Fruit fly (Drosophila melanogaster): Measurements from ENCODE around the gene CG9514.

Gene CG9514

dm6 chrX:14905499-14906044 lies 8.9 kb upstream of the CG9514 start, which contains the start of gene CG9512:
CG9512 (minus strand) TSS chrX:14905549.
- TF ChIP-seq OdsH (GFP tag; optimal IDR thresholded peaks at IDR 0.05) (no peak), CG34406 (GFP tag; optimal IDR thresholded peaks at IDR 0.05) (no peak), pdm3 (GFP tag; optimal IDR thresholded peaks at IDR 0.05) (no peak), Ets21C (GFP tag; optimal IDR thresholded peaks at IDR 0.05) (no peak), Sox102F (GFP tag; optimal IDR thresholded peaks at IDR 0.05) (no peak), Lpt (GFP tag; optimal IDR thresholded peaks at IDR 0.05) (no peak), CG31627 (GFP tag; optimal IDR thresholded peaks at IDR 0.05) (no peak), CG11762 (GFP tag; optimal IDR thresholded peaks at IDR 0.05; ENCODE audit: insufficient read depth) (no peak), CG10669 (GFP tag; optimal IDR thresholded peaks at IDR 0.05) (no peak), svp (GFP tag) (peak; percentile 68), fkh (GFP tag; optimal IDR thresholded peaks at IDR 0.05) (peak; percentile 34), CG6163 (GFP tag; IDR thresholded peaks at IDR 0.05) (no peak), CG6792 (GFP tag; optimal IDR thresholded peaks at IDR 0.05) (no peak), eg (GFP tag; IDR thresholded peaks at IDR 0.05) (no peak), Smox (GFP tag; optimal IDR thresholded peaks at IDR 0.05) (no peak), vri (GFP tag; optimal IDR thresholded peaks at IDR 0.05) (peak; percentile 87), net (GFP tag; optimal IDR thresholded peaks at IDR 0.05) (no peak), CG11294 (GFP tag; IDR thresholded peaks at IDR 0.05) (no peak)

dm6 chrX:14897592-14897991 lies 901 bp upstream of the CG9514 start:
- TF ChIP-seq CG9139 (GFP tag; optimal IDR thresholded peaks at IDR 0.05): no peak
- TF ChIP-seq CG6854 (GFP tag; optimal IDR thresholded peaks at IDR 0.05): peak; percentile 20
- TF ChIP-seq esn (GFP tag; optimal IDR thresholded peaks at IDR 0.05): peak; percentile 81
- TF ChIP-seq CG6163 (GFP tag; IDR thresholded peaks at IDR 0.05): 0 out of 3 replicates have a peak, but pooled peaks have one; percentile 24
- TF ChIP-seq fd59A (GFP tag; optimal IDR thresholded peaks at IDR 0.05): no peak
- peak; percentile 7; the same call in 1 of the 3 replicates for TF ChIP-seq eg (GFP tag; IDR thresholded peaks at IDR 0.05)
- no peak; the same call in 1 of the 2 replicates for TF ChIP-seq CG11294 (GFP tag; IDR thresholded peaks at IDR 0.05)
- peak; percentile 46 for TF ChIP-seq CG4318 (GFP tag; optimal IDR thresholded peaks at IDR 0.05)
- TF ChIP-seq CG6792 (GFP tag; optimal IDR thresholded peaks at IDR 0.05): peak; percentile 81
- TF ChIP-seq vri (GFP tag; optimal IDR thresholded peaks at IDR 0.05): no peak
- TF ChIP-seq CG10669 (GFP tag; optimal IDR thresholded peaks at IDR 0.05): peak; percentile 24
- peak; percentile 8 for TF ChIP-seq Hr4 (GFP tag; optimal IDR thresholded peaks at IDR 0.05)
- peak; percentile 74 for TF ChIP-seq cyc (GFP tag; optimal IDR thresholded peaks at IDR 0.05)
- peak; percentile 60 for TF ChIP-seq CG7368 (GFP tag; optimal IDR thresholded peaks at IDR 0.05)
- peak; percentile 75 for TF ChIP-seq CG8632 (GFP tag; optimal IDR thresholded peaks at IDR 0.05)
- TF ChIP-seq Eip78C (GFP tag): peak; percentile 82
- TF ChIP-seq Sox102F (GFP tag; optimal IDR thresholded peaks at IDR 0.05): peak; percentile 75
- peak; percentile 58 for TF ChIP-seq Ets21C (GFP tag; optimal IDR thresholded peaks at IDR 0.05)
- peak; percentile 13 for TF ChIP-seq fd85E (GFP tag; optimal IDR thresholded peaks at IDR 0.05)
- peak; percentile 79 for TF ChIP-seq Met (GFP tag; optimal IDR thresholded peaks at IDR 0.05)
- peak; percentile 33 for TF ChIP-seq Lpt (GFP tag; optimal IDR thresholded peaks at IDR 0.05)
- TF ChIP-seq CG10631 (GFP tag; optimal IDR thresholded peaks at IDR 0.05): peak; percentile 27
- TF ChIP-seq CG1621 (tag; optimal IDR thresholded peaks at IDR 0.05): no peak
- peak; percentile 69 for TF ChIP-seq CG3919 (GFP tag; optimal IDR thresholded peaks at IDR 0.05)
- peak; percentile 62 for TF ChIP-seq CG6276 (GFP tag; optimal IDR thresholded peaks at IDR 0.05)
- TF ChIP-seq Hr39 (GFP tag; optimal IDR thresholded peaks at IDR 0.05): peak; percentile 70
- TF ChIP-seq OdsH (GFP tag; optimal IDR thresholded peaks at IDR 0.05): peak; percentile 76
- TF ChIP-seq CG11762 (GFP tag; optimal IDR thresholded peaks at IDR 0.05; ENCODE audit: insufficient read depth): peak; percentile 55
- peak; percentile 72 for TF ChIP-seq achi (GFP tag; optimal IDR thresholded peaks at IDR 0.05)
- peak; percentile 72 for TF ChIP-seq CG31627 (GFP tag; optimal IDR thresholded peaks at IDR 0.05)
- TF ChIP-seq Blimp-1 (GFP tag; optimal IDR thresholded peaks at IDR 0.05): peak; percentile 46
- TF ChIP-seq pdm3 (GFP tag; optimal IDR thresholded peaks at IDR 0.05): peak; percentile 81
- peak; percentile 17 for TF ChIP-seq dac (GFP tag; optimal IDR thresholded peaks at IDR 0.05)
- no peak for TF ChIP-seq salr (GFP tag; optimal IDR thresholded peaks at IDR 0.05)
- no peak for TF ChIP-seq Hr38 (GFP tag; optimal IDR thresholded peaks at IDR 0.05)
- TF ChIP-seq CG3032 (tag; optimal IDR thresholded peaks at IDR 0.05): no peak
- TF ChIP-seq Smox (GFP tag; optimal IDR thresholded peaks at IDR 0.05): peak; percentile 73
- peak; percentile 47 for TF ChIP-seq Sox14 (GFP tag; optimal IDR thresholded peaks at IDR 0.05)
- peak; percentile 23 for TF ChIP-seq CG16779 (tag; optimal IDR thresholded peaks at IDR 0.05)
- TF ChIP-seq Eip75B (GFP tag; optimal IDR thresholded peaks at IDR 0.05): peak; percentile 70
- TF ChIP-seq lz (GFP tag; optimal IDR thresholded peaks at IDR 0.05): peak; percentile 59
- TF ChIP-seq ss (GFP tag; optimal IDR thresholded peaks at IDR 0.05): no peak
- peak; percentile 70 for TF ChIP-seq topi (GFP tag; optimal IDR thresholded peaks at IDR 0.05)
